Fruit fly (Drosophila melanogaster) whole organism, wandering third instar larva: ENCODE measurements around the gene da.

Source experiments
- N ChIP-seq: fragments of >200 bp; optimal IDR thresholded peaks from 2 replicates; lab custom pipeline; 2018; ENCODE audit warnings: missing biosample characterization, missing external identifiers, missing genetic modification characterization
- fru ChIP-seq: fragments of 200-800 bp; sonication (Bioruptor generic); optimal IDR thresholded peaks from 3 replicates; lab custom pipeline; 2016; ENCODE audit warnings: missing biosample characterization, mild to moderate bottlenecking, missing genetic modification characterization
- jim ChIP-seq: fragments of 175-275, 200-325 bp; sonication (Bioruptor generic); optimal IDR thresholded peaks from 2 replicates; lab custom pipeline; 2016; ENCODE audit warnings: missing biosample characterization, mild to moderate bottlenecking, missing genetic modification characterization
- pan ChIP-seq: fragments of >200 bp; optimal IDR thresholded peaks from 2 replicates; lab custom pipeline; 2017

DNA sequence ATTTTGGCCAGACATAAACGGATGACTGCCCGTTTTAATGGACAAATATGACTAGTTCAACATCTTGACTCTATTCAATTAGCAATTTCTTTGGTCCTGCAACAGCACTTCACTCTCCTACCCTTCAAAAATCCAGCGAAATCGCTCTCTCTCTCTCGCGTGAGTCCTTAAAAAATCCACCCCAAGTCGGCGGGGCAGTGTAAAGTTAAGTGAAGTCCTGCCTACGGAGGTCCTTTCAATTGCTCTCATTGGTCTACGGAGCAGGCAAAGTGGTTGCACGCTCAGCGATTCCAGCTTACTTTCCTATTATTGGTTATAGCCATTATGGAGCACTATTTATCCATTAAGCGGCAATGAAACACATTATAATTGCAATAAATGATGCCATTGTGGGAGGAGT, 34.0 kb upstream of the da start, which contains the start of gene CG34367:
- no peak for TF ChIP-seq jim (GFP tag; lab: Kevin White, UChicago)
- TF ChIP-seq N (GFP tag; lab: Kevin White, UChicago) = no peak
- TF ChIP-seq fru = no peak
- no peak for TF ChIP-seq pan (lab: Kevin White, UChicago)
